Worm (Caenorhabditis elegans) whole organism, young adult: ENCODE results near the gene ogr-2.
"Not testable (repeated sequence)": the region's sequence is repeated elsewhere in the genome, so short reads cannot be mapped to it uniquely, and the experiment has no call there.

Source experiments
- B0035.1 ChIP-seq: sonication (generic microtip); optimal IDR thresholded peaks from 2 replicates; lab custom pipeline; 2016; ENCODE audit warnings: missing genetic modification characterization, mild to moderate bottlenecking, missing compliant biosample characterization, missing genotype, missing genetic modification reagents
- B0261.1 ChIP-seq: sonication (generic microtip); optimal IDR thresholded peaks from 2 replicates; lab custom pipeline; 2016; ENCODE audit warnings: mild to moderate bottlenecking, missing genetic modification characterization, moderate library complexity, missing compliant biosample characterization
- B0336.3 ChIP-seq: fragments of 200-800 bp; sonication (Bioruptor generic); IDR thresholded peaks from 2 replicates; pipeline ENCODE4 v1.3.6; 2022; ENCODE audit warnings: missing genetic modification characterization, missing compliant biosample characterization
- C17E4.6 ChIP-seq: fragments of 200-800 bp; sonication (Bioruptor generic); IDR thresholded peaks from 2 replicates; pipeline ENCODE4 v1.3.6; 2022; ENCODE audit warnings: missing genetic modification reagents, missing genetic modification characterization, missing compliant biosample characterization
- D2030.7 ChIP-seq: fragments of 200-800 bp; sonication (Bioruptor generic); IDR thresholded peaks from 2 replicates; pipeline ENCODE4 v1.3.6; 2022; ENCODE audit warnings: missing genetic modification reagents, missing genetic modification characterization, missing compliant biosample characterization
- F23B12.7 ChIP-seq: sonication (generic microtip); optimal IDR thresholded peaks from 2 replicates; lab custom pipeline; 2017; ENCODE audit warnings: missing genetic modification characterization, mild to moderate bottlenecking, missing compliant biosample characterization, antibody characterized with exemption, moderate library complexity; ENCODE audit not compliant: insufficient read depth
- F37B4.10 ChIP-seq: fragments of 200-800 bp; sonication (Bioruptor generic); IDR thresholded peaks from 2 replicates; pipeline ENCODE4 v1.3.6; 2022; ENCODE audit warnings: missing genetic modification characterization, missing compliant biosample characterization
- F49E8.2 ChIP-seq: sonication (generic microtip); optimal IDR thresholded peaks from 3 replicates; lab custom pipeline; 2017; ENCODE audit warnings: missing genetic modification characterization, mild to moderate bottlenecking, missing compliant biosample characterization, antibody characterized with exemption, moderate library complexity; ENCODE audit not compliant: insufficient read depth
- Y53G8AR.9 ChIP-seq: fragments of 200-800 bp; sonication (Bioruptor generic); conservative IDR thresholded peaks from 2 replicates; pipeline ENCODE4 v1.3.6; 2022; ENCODE audit warnings: missing genetic modification reagents, missing genetic modification characterization, missing compliant biosample characterization
- Y95B8A.8 ChIP-seq: fragments of 200-800 bp; sonication (Bioruptor generic); IDR thresholded peaks from 2 replicates; pipeline ENCODE4 v1.3.6; 2022; ENCODE audit warnings: missing genetic modification reagents, missing genetic modification characterization, missing compliant biosample characterization
- akir-1 ChIP-seq: fragments of 200-800 bp; sonication (Bioruptor generic); optimal IDR thresholded peaks from 2 replicates; lab custom pipeline; 2018; ENCODE audit warnings: mild to moderate bottlenecking, missing genetic modification characterization, moderate library complexity, missing compliant biosample characterization
- atf-7 ChIP-seq: sonication (generic microtip); optimal IDR thresholded peaks from 2 replicates; lab custom pipeline; 2017; ENCODE audit warnings: mild to moderate bottlenecking, missing genetic modification characterization, missing compliant biosample characterization
- athp-1 ChIP-seq: sonication (generic microtip); optimal IDR thresholded peaks from 2 replicates; lab custom pipeline; 2017; ENCODE audit warnings: mild to moderate bottlenecking, missing genetic modification characterization, missing compliant biosample characterization
- attf-5 ChIP-seq: fragments of 200-800 bp; sonication (Bioruptor generic); optimal IDR thresholded peaks from 2 replicates; lab custom pipeline; 2018; ENCODE audit warnings: mild to moderate bottlenecking, missing genetic modification characterization, missing compliant biosample characterization
- ceh-79 ChIP-seq: sonication (generic microtip); optimal IDR thresholded peaks from 2 replicates; lab custom pipeline; 2017; ENCODE audit warnings: mild to moderate bottlenecking, missing genetic modification characterization, missing compliant biosample characterization
- die-1 ChIP-seq: sonication (generic microtip); optimal IDR thresholded peaks from 2 replicates; lab custom pipeline; 2016; ENCODE audit warnings: missing genotype, mild to moderate bottlenecking, missing genetic modification characterization, missing compliant biosample characterization
- dox-1 ChIP-seq: fragments of 200-800 bp; sonication (Bioruptor generic); IDR thresholded peaks from 2 replicates; pipeline ENCODE4 v1.3.6; 2022; ENCODE audit warnings: missing genetic modification reagents, missing genetic modification characterization, missing compliant biosample characterization
- efl-1 ChIP-seq: fragments of 150-350 bp; optimal IDR thresholded peaks from 2 replicates; lab custom pipeline; 2014; ENCODE audit warnings: missing biosample characterization, missing genetic modification reagents, missing genetic modification characterization
- egl-44 ChIP-seq: fragments of 200-800 bp; sonication (Bioruptor generic); IDR thresholded peaks from 2 replicates; pipeline ENCODE4 v1.3.6; 2022; ENCODE audit warnings: missing genetic modification reagents, missing genetic modification characterization, missing compliant biosample characterization
- egrh-3 ChIP-seq: fragments of 200-800 bp; sonication (Bioruptor generic); IDR thresholded peaks from 2 replicates; pipeline ENCODE4 v1.3.6; 2022; ENCODE audit warnings: missing genetic modification reagents, missing genetic modification characterization, missing compliant biosample characterization
- ekl-4 ChIP-seq: fragments of 200-800 bp; sonication (Bioruptor generic); IDR thresholded peaks from 2 replicates; pipeline ENCODE4 v1.3.6; 2022; ENCODE audit warnings: missing genetic modification reagents, missing genetic modification characterization, missing compliant biosample characterization
- hlh-26 ChIP-seq: fragments of 200-800 bp; sonication (Bioruptor generic); conservative IDR thresholded peaks from 2 replicates; pipeline ENCODE4 v1.3.6; 2022; ENCODE audit warnings: missing genetic modification reagents, missing genetic modification characterization, missing compliant biosample characterization
- hmg-1.2 ChIP-seq: fragments of 200-800 bp; sonication (Bioruptor generic); IDR thresholded peaks from 2 replicates; pipeline ENCODE4 v1.3.6; 2022; ENCODE audit warnings: missing genetic modification reagents, missing genetic modification characterization, missing compliant biosample characterization
- hmg-20 ChIP-seq: fragments of 200-800 bp; sonication (Bioruptor generic); IDR thresholded peaks from 2 replicates; pipeline ENCODE4 v1.3.6; 2022; ENCODE audit warnings: missing genetic modification reagents, missing genetic modification characterization, missing compliant biosample characterization
- hsf-1 ChIP-seq: fragments of 200-800 bp; sonication (Bioruptor generic); IDR thresholded peaks from 2 replicates; pipeline ENCODE4 v1.3.6; 2022; ENCODE audit warnings: missing genetic modification reagents, missing genetic modification characterization, missing compliant biosample characterization
- let-607 ChIP-seq, 2 experiments: fragments of 200-800 bp in 1 of 2; sonication (Bioruptor generic) in 1 of 2; sonication (generic microtip) in 1 of 2; optimal IDR thresholded peaks; 2 replicates each; lab custom pipeline; 2016 to 2018; ENCODE audit warnings: mild to moderate bottlenecking in 2 of 2, missing compliant biosample characterization in 2 of 2, missing genetic modification characterization in 2 of 2, moderate library complexity in 2 of 2, missing genotype in 1 of 2
- lin-54 ChIP-seq: fragments of 200-800 bp; sonication (Bioruptor generic); optimal IDR thresholded peaks from 2 replicates; lab custom pipeline; 2018; ENCODE audit warnings: mild to moderate bottlenecking, missing genetic modification characterization, missing compliant biosample characterization
- lsy-27 ChIP-seq: sonication (generic microtip); optimal IDR thresholded peaks from 2 replicates; lab custom pipeline; 2017; ENCODE audit warnings: missing genetic modification characterization, mild to moderate bottlenecking, missing compliant biosample characterization, antibody characterized with exemption, missing genotype, borderline replicate concordance; ENCODE audit not compliant: insufficient read depth
- nfya-1 ChIP-seq: sonication (generic microtip); optimal IDR thresholded peaks from 2 replicates; lab custom pipeline; 2017; ENCODE audit warnings: antibody characterized with exemption, missing compliant biosample characterization, missing genetic modification characterization, borderline replicate concordance; ENCODE audit not compliant: insufficient read depth
- rpc-1 ChIP-seq, 2 experiments: fragments of 150-350 bp in 1 of 2; sonication (generic microtip) in 1 of 2; optimal IDR thresholded peaks; 2 replicates each; lab custom pipeline; 2014 to 2018; ENCODE audit warnings: missing biosample characterization in 1 of 2, missing genetic modification characterization in 1 of 2, missing genetic modification reagents in 1 of 2, missing genotype in 1 of 2
- sdz-38 ChIP-seq: sonication (generic microtip); optimal IDR thresholded peaks from 2 replicates; lab custom pipeline; 2016; ENCODE audit warnings: missing genotype, missing genetic modification characterization, missing compliant biosample characterization
- tbx-9 ChIP-seq: sonication (generic microtip); optimal IDR thresholded peaks from 2 replicates; lab custom pipeline; 2016; ENCODE audit warnings: borderline replicate concordance, missing genetic modification characterization, inconsistent platforms, missing compliant biosample characterization
- unc-130 ChIP-seq: sonication (generic microtip); optimal IDR thresholded peaks from 2 replicates; lab custom pipeline; 2016; ENCODE audit warnings: missing genetic modification reagents, missing genetic modification characterization, missing compliant biosample characterization
- zim-3 ChIP-seq: sonication (generic microtip); optimal IDR thresholded peaks from 2 replicates; lab custom pipeline; 2017; ENCODE audit warnings: mild to moderate bottlenecking, missing genetic modification characterization, moderate library complexity, missing compliant biosample characterization
- ztf-25 ChIP-seq: fragments of 200-800 bp; sonication (Bioruptor generic); IDR thresholded peaks from 2 replicates; pipeline ENCODE4 v1.3.6; 2022; ENCODE audit warnings: missing genetic modification reagents, missing genetic modification characterization, missing compliant biosample characterization
- ztf-26 ChIP-seq: sonication (generic microtip); optimal IDR thresholded peaks from 2 replicates; lab custom pipeline; 2017; ENCODE audit warnings: missing genetic modification characterization, missing compliant biosample characterization

ogr-2 gene

ce11 chrII:10001546-10001945 lies 39.4 kb upstream of the ogr-2 start, which contains the start of gene ZK892.3:
Gene ZK892.3 (plus strand): TSS chrII:10001846.
- no peak for TF ChIP-seq hmg-20 (GFP tag; lab: Robert Waterston, UW)
- TF ChIP-seq, all 124 proteins: peak for 0

ce11 chrII:10006266-10006665 lies 34.7 kb upstream of the ogr-2 start, which contains the start of gene ZK892.4:
Gene ZK892.4 (plus strand): TSS chrII:10006566.
- not testable (repeated sequence) for TF ChIP-seq ztf-25; attf-5 (GFP tag; lab: Kevin White, UChicago); unc-130 (GFP tag; lab: Kevin White, UChicago)
- TF ChIP-seq, all 124 proteins: peak for 0; not testable (repeated sequence) for 124

- no peak for TF ChIP-seq athp-1 (tag; lab: Kevin White, UChicago)
- no peak for TF ChIP-seq C17E4.6 (GFP tag; lab: Robert Waterston, UW)
- TF ChIP-seq B0035.1 (tag; lab: Kevin White, UChicago) = no peak
- TF ChIP-seq hmg-1.2 (GFP tag; lab: Robert Waterston, UW) = no peak
- no peak for TF ChIP-seq F49E8.2
- TF ChIP-seq lin-54 (GFP tag; lab: Kevin White, UChicago) = no peak
- TF ChIP-seq tbx-9 (tag; lab: Kevin White, UChicago) = no peak
- TF ChIP-seq die-1 (tag; lab: Kevin White, UChicago) = no peak
- no peak for TF ChIP-seq Y95B8A.8
- no peak for TF ChIP-seq efl-1 (GFP tag; lab: Kevin White, UChicago)
- TF ChIP-seq F37B4.10 (GFP tag; lab: Robert Waterston, UW) = no peak
Measured at ce11 chrII:10007917-10008316, 33.0 kb upstream of the ogr-2 start, which contains the start of gene ZK892.5. Gene ZK892.5 (plus strand): TSS chrII:10008217.

ce11 chrII:10008552-10008951 lies 32.4 kb upstream of the ogr-2 start:
- TF ChIP-seq atf-7 (tag; lab: Kevin White, UChicago) (no peak), C17E4.6 (GFP tag; lab: Robert Waterston, UW) (no peak), D2030.7 (GFP tag; lab: Robert Waterston, UW) (no peak), egl-44 (GFP tag; lab: Robert Waterston, UW) (no peak), ztf-26 (tag; lab: Kevin White, UChicago) (no peak), F23B12.7 (tag; lab: Kevin White, UChicago) (no peak), let-607 (tag; optimal IDR thresholded peaks at IDR 0.05; lab: Kevin White, UChicago) (no peak)

ce11 chrII:10010914-10011313 lies 30.0 kb upstream of the ogr-2 start:
- TF ChIP-seq lin-54 (GFP tag; lab: Kevin White, UChicago) (no peak), nfya-1 (tag; lab: Kevin White, UChicago) (no peak), akir-1 (GFP tag; lab: Kevin White, UChicago) (no peak), ekl-4 (GFP tag; lab: Robert Waterston, UW) (no peak), Y53G8AR.9 (no peak), zim-3 (no peak), sdz-38 (tag; lab: Kevin White, UChicago) (no peak), ceh-79 (tag; lab: Kevin White, UChicago) (no peak)

- no peak for TF ChIP-seq lsy-27 (tag; lab: Kevin White, UChicago)
- TF ChIP-seq B0261.1 (tag; lab: Kevin White, UChicago) = no peak
- no peak for TF ChIP-seq B0336.3 (GFP tag; lab: Robert Waterston, UW)
- no peak for TF ChIP-seq dox-1 (GFP tag; lab: Robert Waterston, UW)
- TF ChIP-seq egrh-3 = no peak
- no peak for TF ChIP-seq rpc-1 (optimal IDR thresholded peaks at IDR 0.05; lab: Kevin White, UChicago)
- no peak for TF ChIP-seq rpc-1 (tag; optimal IDR thresholded peaks at IDR 0.05; lab: Kevin White, UChicago)
- TF ChIP-seq hsf-1 (GFP tag; lab: Robert Waterston, UW) = no peak
- no peak for TF ChIP-seq hlh-26 (GFP tag; lab: Robert Waterston, UW)
Measured at ce11 chrII:10011733-10012132, 29.2 kb upstream of the ogr-2 start.
